Worm (Caenorhabditis elegans) whole organism, L3 larva: ENCODE results near the gene W02H5.2.

Source experiments
- ZK546.5 ChIP-seq: sonication (generic microtip); optimal IDR thresholded peaks from 2 replicates; lab custom pipeline; 2017; ENCODE audit warnings: missing biosample characterization, missing genetic modification characterization
- ama-1 ChIP-seq: fragments of 150-350 bp; optimal IDR thresholded peaks from 2 replicates; lab custom pipeline; 2018
- fkh-10 ChIP-seq: sonication (generic microtip); optimal IDR thresholded peaks from 2 replicates; lab custom pipeline; 2017; ENCODE audit warnings: missing biosample characterization, missing genetic modification reagents, missing genetic modification characterization
- nhr-11 ChIP-seq: fragments of 150-350 bp; optimal IDR thresholded peaks from 2 replicates; lab custom pipeline; 2014; ENCODE audit warnings: missing biosample characterization, missing genetic modification characterization
- nhr-23 ChIP-seq: fragments of 150-350 bp; optimal IDR thresholded peaks from 2 replicates; lab custom pipeline; 2014; ENCODE audit warnings: missing biosample characterization, missing genetic modification reagents, missing genetic modification characterization
- unc-39 ChIP-seq: sonication (generic microtip); optimal IDR thresholded peaks from 4 replicates; lab custom pipeline; 2017; ENCODE audit warnings: missing biosample characterization, missing genetic modification characterization
- unc-62 ChIP-seq: fragments of 150-350 bp; sonication (generic microtip); optimal IDR thresholded peaks from 4 replicates; lab custom pipeline; 2014; ENCODE audit warnings: missing biosample characterization, missing genetic modification reagents, missing genetic modification characterization

DNA sequence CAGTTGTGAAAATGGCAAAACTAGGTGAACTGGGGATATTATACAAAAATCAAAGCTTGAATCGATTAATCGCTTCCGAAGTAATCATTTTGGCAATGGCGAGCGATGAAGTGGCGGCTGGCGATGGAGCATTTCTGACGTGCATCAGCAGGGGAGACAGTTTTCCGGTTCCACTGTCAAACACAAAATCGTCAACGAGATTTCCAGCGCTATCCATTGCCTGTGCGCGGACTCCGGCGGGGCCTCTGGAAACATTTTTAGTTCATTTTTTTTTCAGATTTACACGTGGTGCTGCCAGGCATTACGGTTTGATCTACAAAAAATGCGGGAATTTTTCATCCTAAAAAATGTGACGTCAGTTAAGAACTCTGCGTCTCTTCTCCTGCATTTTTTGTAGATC, 49.4 kb downstream of the W02H5.2 start:
- TF ChIP-seq nhr-11 (tag; lab: Kevin White, UChicago) (no peak), ama-1 (lab: Kevin White, UChicago) (no peak), nhr-23 (no peak), unc-39 (tag; lab: Kevin White, UChicago) (no peak), ZK546.5 (tag; lab: Kevin White, UChicago) (no peak), fkh-10 (GFP tag; lab: Kevin White, UChicago) (no peak), unc-62 (GFP tag; lab: Kevin White, UChicago) (no peak)
